Fruit fly (Drosophila melanogaster) whole organism, pupa: ENCODE measurements around the gene Naa20A.

ENCODE experiments used
- CG15710 ChIP-seq: fragments of 200-800 bp; sonication (Bioruptor generic); optimal IDR thresholded peaks from 2 replicates; lab custom pipeline; 2018; ENCODE audit warnings: missing biosample characterization, mild to moderate bottlenecking, missing genetic modification characterization, moderate library complexity
- CG4496 ChIP-seq: fragments of 200-800 bp; sonication (Bioruptor generic); IDR thresholded peaks from 3 replicates; pipeline ENCODE4 v1.3.6; 2022; ENCODE audit warnings: missing biosample characterization, missing genetic modification characterization
- rn ChIP-seq: fragments of 200-800 bp; sonication (Bioruptor generic); IDR thresholded peaks from 2 replicates; pipeline ENCODE4 v1.3.6; 2022; ENCODE audit warnings: missing biosample characterization, missing genetic modification characterization

DNA sequence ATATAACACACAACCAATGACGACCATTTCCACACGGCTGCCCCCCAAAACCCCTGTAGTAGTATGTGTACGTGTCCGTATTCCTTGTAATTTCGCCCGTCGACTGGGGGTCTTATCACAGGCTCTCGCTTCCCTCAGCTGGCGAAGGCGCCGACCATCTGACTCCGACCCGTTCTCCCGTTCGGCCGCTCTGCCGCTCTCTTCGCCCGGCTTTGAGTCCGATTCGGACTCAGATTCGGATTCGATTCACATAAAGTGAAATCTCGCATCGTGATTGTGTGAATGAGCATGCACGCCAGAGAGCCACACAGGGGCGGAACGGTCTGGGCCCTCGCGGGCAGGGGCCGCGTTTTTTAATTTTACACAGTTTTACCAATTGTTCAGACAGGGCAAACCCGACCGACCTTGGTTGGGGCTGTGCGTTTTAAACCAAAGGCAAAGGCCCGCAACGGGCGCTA lies 42.8 kb upstream of the Naa20A start:
- peak; percentile 15 for TF ChIP-seq CG15710 (tag; lab: Kevin White, UChicago)
- TF ChIP-seq rn (GFP tag; lab: Robert Waterston, UW), result 0 out of 2 replicates have a peak, but pooled peaks have one; percentile 27
- peak; percentile 72 for TF ChIP-seq CG4496 (GFP tag; lab: Robert Waterston, UW)
